Fruit fly (Drosophila melanogaster) whole organism, wandering third instar larva: ENCODE measurements around the gene orb.
A peak's percentile ranks its signal among the peaks of the same experiment; 100 is the strongest.

ENCODE experiments used
- Dfd ChIP-seq: fragments of >200 bp; optimal IDR thresholded peaks from 2 replicates; lab custom pipeline; 2017; ENCODE audit warnings: missing biosample characterization, missing genetic modification characterization
- Hr78 ChIP-seq: fragments of >200 bp; optimal IDR thresholded peaks from 2 replicates; lab custom pipeline; 2017; ENCODE audit warnings: missing biosample characterization, missing genetic modification characterization
- Mio ChIP-seq: sonication (Bioruptor generic); optimal IDR thresholded peaks from 2 replicates; lab custom pipeline; 2016; ENCODE audit warnings: missing biosample characterization, missing genetic modification characterization
- Myc ChIP-seq: fragments of >200 bp; optimal IDR thresholded peaks from 2 replicates; lab custom pipeline; 2017
- br ChIP-seq: fragments of 200-800 bp; sonication (Bioruptor generic); optimal IDR thresholded peaks from 2 replicates; lab custom pipeline; 2016; ENCODE audit warnings: missing biosample characterization, missing genetic modification characterization
- dmrt93B ChIP-seq: fragments of 200-800 bp; sonication (Bioruptor generic); optimal IDR thresholded peaks from 2 replicates; lab custom pipeline; 2018; ENCODE audit warnings: missing biosample characterization, mild to moderate bottlenecking, missing genetic modification characterization
- h ChIP-seq: fragments of 200-800 bp; sonication (Bioruptor generic); optimal IDR thresholded peaks from 3 replicates; lab custom pipeline; 2016; ENCODE audit warnings: missing biosample characterization, mild to moderate bottlenecking, missing genetic modification characterization
- lola ChIP-seq: fragments of >200 bp; optimal IDR thresholded peaks from 2 replicates; lab custom pipeline; 2017; ENCODE audit warnings: missing biosample characterization, missing genetic modification characterization
- pan ChIP-seq: fragments of >200 bp; optimal IDR thresholded peaks from 2 replicates; lab custom pipeline; 2017
- psq ChIP-seq: fragments of 200-800 bp; sonication (Bioruptor generic); optimal IDR thresholded peaks from 3 replicates; lab custom pipeline; 2017; ENCODE audit warnings: missing biosample characterization, mild to moderate bottlenecking, missing genetic modification characterization, moderate library complexity

dm6 chr3R:23300091-23300918 lies 19.6 kb upstream of the orb start:
- TF ChIP-seq h (GFP tag; lab: Kevin White, UChicago) (peak; percentile 15), Mio (GFP tag; lab: Kevin White, UChicago) (no peak), pan (no peak), br (GFP tag; lab: Kevin White, UChicago) (peak; percentile 65), lola (GFP tag; lab: Kevin White, UChicago) (no peak), psq (GFP tag; lab: Kevin White, UChicago) (peak; percentile 55), Myc (lab: Kevin White, UChicago) (no peak), dmrt93B (GFP tag; lab: Kevin White, UChicago) (no peak), Hr78 (GFP tag; lab: Kevin White, UChicago) (no peak), Dfd (no peak)
